Worm (Caenorhabditis elegans): Measurements from ENCODE around the gene vit-5.

DNA sequence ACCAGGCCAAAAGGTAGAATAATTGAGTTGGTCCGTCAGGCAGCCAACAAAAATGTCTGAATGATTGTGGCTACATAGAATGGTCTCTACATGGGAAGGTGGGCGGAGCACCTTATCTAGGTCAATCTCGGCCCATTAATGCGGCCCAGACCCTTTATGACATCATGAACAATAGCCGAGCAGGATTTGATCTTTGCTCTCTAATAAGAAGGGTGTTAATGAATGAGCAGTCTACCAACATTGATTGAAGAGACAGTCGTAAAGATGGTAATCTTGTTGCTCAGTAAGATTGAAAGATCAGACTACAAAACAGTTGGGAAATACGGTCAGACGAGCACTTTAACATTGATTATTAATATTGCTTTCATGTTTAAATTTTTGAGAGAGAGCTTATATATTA, 2.9 kb upstream of the vit-5 start:
- no peak for TF ChIP-seq flt-1 (GFP tag; IDR thresholded peaks at IDR 0.05)
- no peak for TF ChIP-seq tab-1 (GFP tag; IDR thresholded peaks at IDR 0.05)
